Fruit fly (Drosophila melanogaster) whole organism, embryonic: Measurements from ENCODE around the gene Exo70.

Experiments used
- Bgb ChIP-seq: fragments of 200-800 bp; sonication (Bioruptor generic); IDR thresholded peaks from 2 replicates; pipeline ENCODE4 v1.3.6; 2022; ENCODE audit warnings: missing biosample characterization, missing genetic modification characterization; ENCODE audit not compliant: partially characterized antibody
- Bteb2 ChIP-seq: fragments of 200-800 bp; sonication (Bioruptor generic); optimal IDR thresholded peaks from 2 replicates; lab custom pipeline; 2016; ENCODE audit warnings: missing biosample characterization, missing genetic modification characterization
- CG11723 ChIP-seq: fragments of 200-800 bp; sonication (Bioruptor generic); optimal IDR thresholded peaks from 2 replicates; lab custom pipeline; 2017; ENCODE audit warnings: missing biosample characterization, mild to moderate bottlenecking, missing genetic modification characterization
- CG12104 ChIP-seq: fragments of 200-800 bp; sonication (Bioruptor generic); optimal IDR thresholded peaks from 3 replicates; lab custom pipeline; 2016; ENCODE audit warnings: missing biosample characterization, missing genetic modification characterization
- CG12769 ChIP-seq: fragments of 200-800 bp; sonication (Bioruptor generic); optimal IDR thresholded peaks from 2 replicates; lab custom pipeline; 2019; ENCODE audit warnings: missing biosample characterization, mild to moderate bottlenecking, missing genetic modification characterization, moderate library complexity
- CG15696 ChIP-seq: fragments of 200-800 bp; sonication (Bioruptor generic); optimal IDR thresholded peaks from 2 replicates; lab custom pipeline; 2019; ENCODE audit warnings: missing biosample characterization, mild to moderate bottlenecking, missing genetic modification characterization, moderate library complexity
- CG1602 ChIP-seq: fragments of 200-800 bp; sonication (Bioruptor generic); optimal IDR thresholded peaks from 3 replicates; lab custom pipeline; 2016; ENCODE audit warnings: missing biosample characterization, missing genetic modification characterization
- CG16813 ChIP-seq: fragments of 200-800 bp; sonication (Bioruptor generic); IDR thresholded peaks from 3 replicates; pipeline ENCODE4 v1.3.6; 2022; ENCODE audit warnings: missing biosample characterization, missing genetic modification characterization; ENCODE audit not compliant: partially characterized antibody
- CG17568 ChIP-seq: fragments of 200-800 bp; sonication (Bioruptor generic); optimal IDR thresholded peaks from 2 replicates; lab custom pipeline; 2018; ENCODE audit warnings: missing biosample characterization, mild to moderate bottlenecking, missing genetic modification characterization, moderate library complexity
- CG1792 ChIP-seq: fragments of 200-800 bp; sonication (Bioruptor generic); optimal IDR thresholded peaks from 2 replicates; lab custom pipeline; 2016; ENCODE audit warnings: missing biosample characterization, missing genetic modification characterization
- CG18764 ChIP-seq: fragments of 200-800 bp; sonication (Bioruptor generic); optimal IDR thresholded peaks from 3 replicates; lab custom pipeline; 2016; ENCODE audit warnings: missing biosample characterization, missing genetic modification characterization
- CG2889 ChIP-seq: fragments of 200-800 bp; sonication (Bioruptor generic); IDR thresholded peaks from 3 replicates; pipeline ENCODE4 v1.3.6; 2022; ENCODE audit warnings: missing biosample characterization, missing genetic modification characterization
- CG3838 ChIP-seq: fragments of 200-800 bp; sonication (Bioruptor generic); optimal IDR thresholded peaks from 3 replicates; lab custom pipeline; 2016; ENCODE audit warnings: missing biosample characterization, missing genetic modification characterization
- CG42726 ChIP-seq: fragments of 200-800 bp; sonication (Bioruptor generic); IDR thresholded peaks from 2 replicates; pipeline ENCODE4 v1.3.6; 2022; ENCODE audit warnings: missing biosample characterization, missing genetic modification characterization; ENCODE audit not compliant: partially characterized antibody
- CG6654 ChIP-seq: fragments of 200-800 bp; sonication (Bioruptor generic); optimal IDR thresholded peaks from 2 replicates; lab custom pipeline; 2017; ENCODE audit warnings: missing biosample characterization, mild to moderate bottlenecking, missing genetic modification characterization
- CG9932 ChIP-seq: fragments of 200-800 bp; sonication (Bioruptor generic); IDR thresholded peaks from 2 replicates; pipeline ENCODE4 v1.3.6; 2022; ENCODE audit warnings: missing biosample characterization, missing genetic modification characterization
- CHES-1-like ChIP-seq: fragments of 200-800 bp; sonication (Bioruptor generic); optimal IDR thresholded peaks from 2 replicates; lab custom pipeline; 2016; ENCODE audit warnings: missing biosample characterization, missing genetic modification characterization
- Dll ChIP-seq: fragments of 200-800 bp; sonication (Bioruptor generic); IDR thresholded peaks from 4 replicates; pipeline ENCODE4 v1.3.6; 2022; ENCODE audit warnings: missing biosample characterization, missing genetic modification characterization; ENCODE audit not compliant: partially characterized antibody
- Doc3 ChIP-seq: fragments of 200-800 bp; sonication (Bioruptor generic); IDR thresholded peaks from 3 replicates; pipeline ENCODE4 v1.3.6; 2022; ENCODE audit warnings: missing biosample characterization, missing genetic modification characterization; ENCODE audit not compliant: partially characterized antibody
- Dp ChIP-seq: fragments of 200-800 bp; sonication (Bioruptor generic); optimal IDR thresholded peaks from 2 replicates; lab custom pipeline; 2018; ENCODE audit warnings: missing biosample characterization, mild to moderate bottlenecking, missing genetic modification characterization, moderate library complexity
- Drgx ChIP-seq: fragments of 200-800 bp; sonication (Bioruptor generic); IDR thresholded peaks from 2 replicates; pipeline ENCODE4 v1.3.6; 2022; ENCODE audit warnings: missing biosample characterization, missing genetic modification characterization
- E2f2 ChIP-seq: fragments of 200-800 bp; sonication (Bioruptor generic); IDR thresholded peaks from 2 replicates; pipeline ENCODE4 v1.3.6; 2022; ENCODE audit warnings: missing biosample characterization, missing genetic modification characterization
- HHEX ChIP-seq: fragments of 200-800 bp; sonication (Bioruptor generic); optimal IDR thresholded peaks from 3 replicates; lab custom pipeline; 2017; ENCODE audit warnings: missing biosample characterization, mild to moderate bottlenecking, missing genetic modification characterization, missing genetic modification reagents
- HLH4C ChIP-seq: fragments of 200-800 bp; sonication (Bioruptor generic); IDR thresholded peaks from 3 replicates; pipeline ENCODE4 v1.3.6; 2022; ENCODE audit warnings: missing biosample characterization, missing genetic modification characterization; ENCODE audit not compliant: partially characterized antibody
- HmgZ ChIP-seq: fragments of 200-800 bp; sonication (Bioruptor generic); optimal IDR thresholded peaks from 2 replicates; lab custom pipeline; 2018; ENCODE audit warnings: missing biosample characterization, mild to moderate bottlenecking, missing genetic modification characterization
- Hr39 ChIP-seq: fragments of >200 bp; optimal IDR thresholded peaks from 2 replicates; lab custom pipeline; 2017
- MBD-R2 ChIP-seq: fragments of 200-800 bp; sonication (Bioruptor generic); IDR thresholded peaks from 2 replicates; pipeline ENCODE4 v1.3.6; 2022; ENCODE audit warnings: missing biosample characterization, missing genetic modification characterization
- Med ChIP-seq: fragments of 200-800 bp; sonication (Bioruptor generic); peaks from one replicate; lab custom pipeline; 2016; ENCODE audit warnings: missing biosample characterization, missing genetic modification characterization, mild to moderate bottlenecking, inconsistent platforms, moderate library complexity
- Neu2 ChIP-seq: fragments of 200-800 bp; sonication (Bioruptor generic); optimal IDR thresholded peaks from 3 replicates; lab custom pipeline; 2016; ENCODE audit warnings: missing biosample characterization, missing genetic modification characterization, borderline replicate concordance
- Nf-YA ChIP-seq: fragments of 200-800 bp; sonication (Bioruptor generic); IDR thresholded peaks from 2 replicates; pipeline ENCODE4 v1.3.6; 2022; ENCODE audit warnings: missing biosample characterization, missing genetic modification characterization
- Nf-YC ChIP-seq: fragments of 200-800 bp; optimal IDR thresholded peaks from 3 replicates; lab custom pipeline; 2019; ENCODE audit warnings: missing biosample characterization, mild to moderate bottlenecking, missing genetic modification characterization, moderate library complexity
- Opbp ChIP-seq: fragments of 200-800 bp; sonication (Bioruptor generic); IDR thresholded peaks from 3 replicates; pipeline ENCODE4 v1.3.6; 2022; ENCODE audit warnings: missing biosample characterization, missing genetic modification characterization; ENCODE audit not compliant: partially characterized antibody
- Pdp1 ChIP-seq, 2 experiments: fragments of 200-800 bp; sonication (Bioruptor generic); optimal IDR thresholded peaks; 3 replicates each; lab custom pipeline; 2016; ENCODE audit warnings: missing biosample characterization in 2 of 2, missing genetic modification characterization in 2 of 2, mild to moderate bottlenecking in 1 of 2, moderate library complexity in 1 of 2
- Xbp1 ChIP-seq: fragments of 200-800 bp; sonication (Bioruptor generic); optimal IDR thresholded peaks from 3 replicates; lab custom pipeline; 2016; ENCODE audit warnings: missing biosample characterization, mild to moderate bottlenecking, missing genetic modification characterization
- bigmax ChIP-seq: fragments of 200-800 bp; sonication (Bioruptor generic); optimal IDR thresholded peaks from 2 replicates; lab custom pipeline; 2018; ENCODE audit warnings: missing biosample characterization, mild to moderate bottlenecking, missing genetic modification characterization
- cad ChIP-seq: fragments of >200 bp; optimal IDR thresholded peaks from 2 replicates; lab custom pipeline; 2017; ENCODE audit warnings: missing biosample characterization, missing genetic modification characterization
- chinmo ChIP-seq: fragments of 200-800 bp; sonication (Bioruptor generic); IDR thresholded peaks from 4 replicates; pipeline ENCODE4 v1.3.6; 2022; ENCODE audit warnings: missing biosample characterization, missing genetic modification characterization; ENCODE audit not compliant: partially characterized antibody
- chm ChIP-seq: fragments of 200-800 bp; sonication (Bioruptor generic); IDR thresholded peaks from 2 replicates; pipeline ENCODE4 v1.3.6; 2022; ENCODE audit warnings: missing biosample characterization, missing genetic modification characterization
- exex ChIP-seq: fragments of 200-800 bp; sonication (Bioruptor generic); optimal IDR thresholded peaks from 4 replicates; lab custom pipeline; 2018; ENCODE audit warnings: missing biosample characterization, mild to moderate bottlenecking, missing genetic modification characterization, moderate library complexity
- grn ChIP-seq: fragments of 200-800 bp; sonication (Bioruptor generic); optimal IDR thresholded peaks from 3 replicates; lab custom pipeline; 2017; ENCODE audit warnings: missing biosample characterization, missing genetic modification characterization
- hb ChIP-seq: fragments of 200-800 bp; sonication (Bioruptor generic); IDR thresholded peaks from 3 replicates; pipeline ENCODE4 v1.3.6; 2022; ENCODE audit warnings: missing biosample characterization, missing genetic modification characterization; ENCODE audit not compliant: partially characterized antibody
- knrl ChIP-seq: fragments of 200-800 bp; sonication (Bioruptor generic); IDR thresholded peaks from 3 replicates; pipeline ENCODE4 v1.3.6; 2022; ENCODE audit warnings: missing biosample characterization, missing genetic modification characterization; ENCODE audit not compliant: partially characterized antibody
- lov ChIP-seq, 2 experiments: fragments of 200-800 bp in 1 of 2; fragments of >200 bp in 1 of 2; sonication (Bioruptor generic) in 1 of 2; IDR thresholded peaks in 1 of 2; optimal IDR thresholded peaks in 1 of 2; 2 replicates in 1 of 2; 3 replicates in 1 of 2; pipeline versions ENCODE4 v1.3.6 to Lab custom; 2017 to 2022; ENCODE audit warnings: missing biosample characterization in 1 of 2, missing genetic modification characterization in 1 of 2
- peb ChIP-seq: fragments of 200-800 bp; sonication (Bioruptor generic); IDR thresholded peaks from 2 replicates; pipeline ENCODE4 v1.3.6; 2022; ENCODE audit warnings: missing biosample characterization, missing genetic modification characterization
- sd ChIP-seq: fragments of 200-800 bp; sonication (Bioruptor generic); optimal IDR thresholded peaks from 3 replicates; lab custom pipeline; 2018; ENCODE audit warnings: missing biosample characterization, mild to moderate bottlenecking, missing genetic modification characterization, moderate library complexity
- sob ChIP-seq: fragments of 200-800 bp; sonication (Bioruptor generic); IDR thresholded peaks from 2 replicates; pipeline ENCODE4 v1.3.6; 2022; ENCODE audit warnings: missing biosample characterization, missing genetic modification characterization
- tll ChIP-seq, 2 experiments: fragments of 200-800 bp in 1 of 2; fragments of >200 bp in 1 of 2; sonication (Bioruptor generic) in 1 of 2; optimal IDR thresholded peaks; 2 replicates each; lab custom pipeline; 2017 to 2019; ENCODE audit warnings: missing biosample characterization in 2 of 2, missing genetic modification characterization in 2 of 2, mild to moderate bottlenecking in 1 of 2, moderate library complexity in 1 of 2
- tna ChIP-seq: fragments of 200-800 bp; sonication (Bioruptor generic); IDR thresholded peaks from 2 replicates; pipeline ENCODE4 v1.3.6; 2022; ENCODE audit warnings: missing biosample characterization, missing genetic modification characterization; ENCODE audit not compliant: partially characterized antibody
- tup ChIP-seq: fragments of 200-800 bp; sonication (Bioruptor generic); optimal IDR thresholded peaks from 2 replicates; lab custom pipeline; 2016; ENCODE audit warnings: missing biosample characterization, mild to moderate bottlenecking, missing genetic modification characterization, moderate library complexity

The Exo70 gene

dm6 chr3L:8394944-8395343, 16.7 kb upstream of the Exo70 start (continued):
- TF ChIP-seq Xbp1 (GFP tag; lab: Kevin White, UChicago) (peak; percentile 2), Opbp (GFP tag; lab: Robert Waterston, UW) (peak; percentile 72), Pdp1 (GFP tag; optimal IDR thresholded peaks at IDR 0.05; lab: Kevin White, UChicago) (no peak), tna (peak; percentile 76), Bgb (peak; percentile 61), CG6654 (peak; percentile 100), Hr39 (no peak), HLH4C (GFP tag; lab: Robert Waterston, UW) (peak; percentile 29; the same call in 1 of the 3 replicates), HmgZ (peak; percentile 12), CG1602 (GFP tag; lab: Kevin White, UChicago) (no peak), exex (no peak), Dp (peak; percentile 69), CG11723 (GFP tag; lab: Kevin White, UChicago) (no peak), CG16813 (GFP tag; lab: Robert Waterston, UW) (0 out of 3 replicates have a peak, but pooled peaks have one; percentile 25), CHES-1-like (GFP tag; lab: Kevin White, UChicago) (no peak), CG12104 (GFP tag; lab: Kevin White, UChicago) (no peak), Bteb2 (no peak), tll (GFP tag; optimal IDR thresholded peaks at IDR 0.05; lab: Kevin White, UChicago) (no peak), chinmo (GFP tag; lab: Robert Waterston, UW) (peak; percentile 65; the same call in 2 of the 4 replicates), chm (GFP tag; lab: Robert Waterston, UW) (0 out of 2 replicates have a peak, but pooled peaks have one; percentile 27), lov (optimal IDR thresholded peaks at IDR 0.05; lab: Kevin White, UChicago) (no peak), lov (GFP tag; IDR thresholded peaks at IDR 0.05; lab: Robert Waterston, UW) (0 out of 3 replicates have a peak, but pooled peaks have one; percentile 42), HHEX (no peak), CG12769 (tag; lab: Kevin White, UChicago) (no peak), CG15696 (no peak), CG18764 (GFP tag; lab: Kevin White, UChicago) (no peak), MBD-R2 (GFP tag; lab: Robert Waterston, UW) (peak; percentile 40; the same call in 1 of the 2 replicates), CG2889 (GFP tag; lab: Robert Waterston, UW) (no peak), CG17568 (no peak), Med (GFP tag; lab: Kevin White, UChicago) (peak; percentile 10), hb (GFP tag; lab: Robert Waterston, UW) (no peak; the same call in 2 of the 3 replicates), grn (GFP tag; lab: Kevin White, UChicago) (no peak), Nf-YA (GFP tag; lab: Robert Waterston, UW) (no peak), Nf-YC (tag; lab: Kevin White, UChicago) (no peak), CG42726 (GFP tag; lab: Robert Waterston, UW) (peak; percentile 53; the same call in 1 of the 2 replicates), bigmax (GFP tag; lab: Kevin White, UChicago) (no peak), sob (GFP tag; lab: Robert Waterston, UW) (no peak), CG3838 (GFP tag; lab: Kevin White, UChicago) (no peak), cad (GFP tag; lab: Kevin White, UChicago) (peak; percentile 92), Neu2 (GFP tag; lab: Kevin White, UChicago) (no peak), Drgx (GFP tag; lab: Robert Waterston, UW) (0 out of 2 replicates have a peak, but pooled peaks have one; percentile 15), tup (GFP tag; lab: Kevin White, UChicago) (no peak), knrl (GFP tag; lab: Robert Waterston, UW) (peak; percentile 63), CG9932 (GFP tag; lab: Robert Waterston, UW) (no peak), peb (GFP tag; lab: Robert Waterston, UW) (no peak), CG1792 (GFP tag; lab: Kevin White, UChicago) (no peak), Doc3 (GFP tag; lab: Robert Waterston, UW) (no peak), E2f2 (GFP tag; lab: Robert Waterston, UW) (peak; percentile 81), Dll (GFP tag; lab: Robert Waterston, UW) (no peak), sd (peak; percentile 100)
